Worm (Caenorhabditis elegans) whole organism, L3 larva: ENCODE results near the gene irg-7.

ENCODE experiments used
- R02D3.7 ChIP-seq: fragments of 150-350 bp; optimal IDR thresholded peaks from 2 replicates; lab custom pipeline; 2014; ENCODE audit warnings: missing biosample characterization, missing genetic modification characterization
- ZK546.5 ChIP-seq: sonication (generic microtip); optimal IDR thresholded peaks from 2 replicates; lab custom pipeline; 2017; ENCODE audit warnings: missing biosample characterization, missing genetic modification characterization
- ceh-16 ChIP-seq: sonication (generic microtip); optimal IDR thresholded peaks from 2 replicates; lab custom pipeline; 2017; ENCODE audit warnings: missing biosample characterization, missing genetic modification characterization
- ceh-28 ChIP-seq: fragments of 150-350 bp; optimal IDR thresholded peaks from 2 replicates; lab custom pipeline; 2014; ENCODE audit warnings: missing biosample characterization, missing genetic modification reagents, missing genetic modification characterization
- egl-27 ChIP-seq: sonication (generic microtip); optimal IDR thresholded peaks from 4 replicates; lab custom pipeline; 2017; ENCODE audit warnings: missing biosample characterization, missing genetic modification reagents, missing genetic modification characterization
- elt-1 ChIP-seq: fragments of 150-350 bp; optimal IDR thresholded peaks from 2 replicates; lab custom pipeline; 2014; ENCODE audit warnings: missing biosample characterization, missing genetic modification characterization
- fkh-10 ChIP-seq: sonication (generic microtip); optimal IDR thresholded peaks from 2 replicates; lab custom pipeline; 2017; ENCODE audit warnings: missing biosample characterization, missing genetic modification reagents, missing genetic modification characterization
- fkh-2 ChIP-seq: fragments of 150-350 bp; optimal IDR thresholded peaks from 2 replicates; lab custom pipeline; 2014; ENCODE audit warnings: missing biosample characterization, missing genetic modification reagents, missing genetic modification characterization
- fos-1 ChIP-seq: fragments of 150-350 bp; optimal IDR thresholded peaks from 2 replicates; lab custom pipeline; 2014; ENCODE audit warnings: missing biosample characterization, missing genetic modification characterization
- lin-39 ChIP-seq: fragments of 150-350 bp; optimal IDR thresholded peaks from 2 replicates; lab custom pipeline; 2018; ENCODE audit warnings: missing biosample characterization, missing genetic modification reagents, missing genetic modification characterization
- lsy-12 ChIP-seq: sonication (generic microtip); optimal IDR thresholded peaks from 2 replicates; lab custom pipeline; 2016; ENCODE audit warnings: mild to moderate bottlenecking, missing genetic modification characterization, missing compliant biosample characterization
- mml-1 ChIP-seq: fragments of 150-350 bp; sonication (generic microtip); optimal IDR thresholded peaks from 3 replicates; lab custom pipeline; 2014; ENCODE audit warnings: missing biosample characterization, missing genetic modification characterization
- nfya-1 ChIP-seq: sonication (generic microtip); optimal IDR thresholded peaks from 2 replicates; lab custom pipeline; 2017; ENCODE audit warnings: missing genetic modification characterization, mild to moderate bottlenecking, missing compliant biosample characterization, antibody characterized with exemption, moderate library complexity; ENCODE audit not compliant: insufficient read depth
- nhr-237 ChIP-seq: fragments of 150-350 bp; optimal IDR thresholded peaks from 2 replicates; lab custom pipeline; 2014; ENCODE audit warnings: missing biosample characterization, missing genetic modification characterization
- nhr-43 ChIP-seq: sonication (generic microtip); optimal IDR thresholded peaks from 2 replicates; lab custom pipeline; 2016; ENCODE audit warnings: mild to moderate bottlenecking, missing genetic modification characterization, missing compliant biosample characterization; ENCODE audit not compliant: poor library complexity, severe bottlenecking
- nhr-77 ChIP-seq: fragments of 150-350 bp; optimal IDR thresholded peaks from 2 replicates; lab custom pipeline; 2014; ENCODE audit warnings: missing biosample characterization, missing genetic modification characterization
- pha-4 ChIP-seq: fragments of 150-350 bp; optimal IDR thresholded peaks from 2 replicates; lab custom pipeline; 2014; ENCODE audit warnings: missing biosample characterization, missing genetic modification reagents, missing genetic modification characterization
- pqm-1 ChIP-seq: fragments of 150-350 bp; optimal IDR thresholded peaks from 2 replicates; lab custom pipeline; 2017; ENCODE audit warnings: missing biosample characterization, missing genetic modification characterization, inconsistent platforms
- skn-1 ChIP-seq: fragments of 150-350 bp; optimal IDR thresholded peaks from 2 replicates; lab custom pipeline; 2014; ENCODE audit warnings: missing biosample characterization, missing genetic modification characterization
- ztf-4 ChIP-seq: fragments of 150-350 bp; optimal IDR thresholded peaks from 2 replicates; lab custom pipeline; 2014; ENCODE audit warnings: missing biosample characterization, missing genetic modification characterization

irg-7 gene

DNA sequence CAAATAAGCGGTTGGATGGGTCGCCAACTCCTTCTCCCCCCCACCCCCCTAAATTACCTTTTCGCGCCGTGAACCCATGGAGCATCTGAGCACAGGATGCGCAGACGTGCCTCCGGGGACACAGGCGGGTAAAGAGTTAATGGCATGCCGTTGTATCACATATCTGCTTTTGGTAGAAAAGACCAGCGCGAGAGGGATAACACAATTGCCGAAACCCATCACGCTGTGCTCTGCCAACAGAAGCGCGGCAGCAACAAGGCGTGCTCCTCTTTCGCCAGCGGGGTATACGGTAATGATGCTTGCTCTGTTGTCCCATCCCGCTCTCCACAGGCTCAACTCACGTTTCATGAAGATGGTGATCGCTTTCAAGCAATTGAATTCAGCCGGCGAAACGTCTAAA lies 46.1 kb downstream of the irg-7 start:
- TF ChIP-seq ceh-16 (tag; lab: Kevin White, UChicago): no peak
- no peak for TF ChIP-seq fkh-2 (tag; lab: Kevin White, UChicago)
- no peak for TF ChIP-seq ceh-28
- TF ChIP-seq ZK546.5: no peak
- no peak for TF ChIP-seq nhr-237 (tag; lab: Kevin White, UChicago)
- no peak for TF ChIP-seq pha-4
- no peak for TF ChIP-seq R02D3.7 (tag; lab: Kevin White, UChicago)
- TF ChIP-seq skn-1 (tag; lab: Kevin White, UChicago): no peak
- no peak for TF ChIP-seq pqm-1 (tag; lab: Kevin White, UChicago)

DNA sequence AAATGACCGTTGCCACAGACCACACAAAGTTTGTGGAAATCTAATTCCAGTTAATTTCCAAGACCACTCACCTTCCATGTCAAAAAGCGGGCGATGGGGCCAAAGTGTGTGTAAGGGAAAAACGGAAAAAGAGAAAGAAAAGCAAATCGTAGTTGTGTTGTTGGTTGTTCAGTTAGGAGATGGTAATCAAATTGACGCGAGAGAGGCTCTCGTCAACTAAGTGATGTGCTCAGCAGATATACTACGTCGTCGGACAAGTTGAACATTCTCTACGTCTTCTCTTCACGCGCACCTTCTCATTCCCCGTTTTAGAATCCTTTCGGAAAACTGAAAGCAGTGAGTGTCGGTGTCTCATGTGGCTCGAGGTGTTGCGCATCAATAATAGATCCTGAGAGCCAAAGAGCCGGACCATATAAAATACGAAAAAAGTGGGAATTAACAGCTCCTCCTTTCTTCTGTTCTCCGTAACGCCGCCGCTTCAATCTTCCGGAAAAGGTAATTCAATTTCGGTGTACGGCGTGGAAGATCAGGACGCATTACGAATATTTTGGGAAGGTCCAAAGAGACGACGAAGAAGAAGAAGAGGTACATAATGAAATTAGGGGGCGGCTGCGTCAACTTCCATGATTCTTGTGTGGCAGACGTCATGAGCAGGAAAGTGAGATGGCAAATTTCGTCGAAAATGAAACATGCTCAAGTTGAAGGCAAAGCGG lies 51.9 kb downstream of the irg-7 start:
- TF ChIP-seq nfya-1 (tag; lab: Kevin White, UChicago): no peak
- no peak for TF ChIP-seq ztf-4 (tag; lab: Kevin White, UChicago)
- no peak for TF ChIP-seq lsy-12
- TF ChIP-seq egl-27 (tag; lab: Kevin White, UChicago): no peak
- TF ChIP-seq mml-1 (tag; lab: Kevin White, UChicago): no peak
- no peak for TF ChIP-seq ZK546.5
- no peak for TF ChIP-seq elt-1 (tag; lab: Kevin White, UChicago)
- TF ChIP-seq fkh-10 (GFP tag; lab: Kevin White, UChicago): peak; percentile 29

DNA sequence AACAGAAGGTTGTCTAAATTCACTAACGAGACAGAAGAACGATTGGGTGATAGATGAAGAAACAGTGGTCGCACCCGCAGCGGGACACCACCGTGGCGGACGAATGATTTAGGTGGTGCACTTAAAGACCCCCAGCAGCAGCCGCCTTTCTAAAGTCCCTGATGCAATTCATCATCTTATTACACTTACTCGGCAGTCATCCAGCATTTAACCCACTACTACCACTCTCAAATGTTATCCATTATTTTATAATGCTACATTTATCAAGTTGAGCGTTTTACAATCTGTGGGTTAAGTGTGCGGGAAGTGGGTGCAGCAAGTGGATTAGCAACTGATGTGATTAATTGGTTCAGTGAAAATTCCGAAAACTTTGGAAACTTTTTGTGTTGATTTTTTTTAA lies 53.2 kb downstream of the irg-7 start:
- TF ChIP-seq fkh-2 (tag; lab: Kevin White, UChicago) (no peak), lin-39 (peak; percentile 30), nhr-77 (tag; lab: Kevin White, UChicago) (no peak), fos-1 (tag; lab: Kevin White, UChicago) (no peak), nhr-43 (tag; lab: Kevin White, UChicago) (no peak)
